Fruit fly (Drosophila melanogaster) whole organism, embryonic: ENCODE measurements around the gene CG15529.
A peak's percentile ranks its signal among the peaks of the same experiment; 100 is the strongest.

ENCODE experiments used
- Adf1 ChIP-seq: fragments of 200-800 bp; sonication (Bioruptor generic); IDR thresholded peaks from 2 replicates; pipeline ENCODE4 v1.3.6; 2022; ENCODE audit warnings: missing biosample characterization, missing genetic modification characterization
- Atf6 ChIP-seq: fragments of 200-800 bp; sonication (Bioruptor generic); IDR thresholded peaks from 2 replicates; pipeline ENCODE4 v1.3.6; 2022; ENCODE audit warnings: missing biosample characterization, missing genetic modification characterization
- CG10274 ChIP-seq: fragments of 200-800 bp; sonication (Bioruptor generic); optimal IDR thresholded peaks from 3 replicates; lab custom pipeline; 2017; ENCODE audit warnings: missing biosample characterization, mild to moderate bottlenecking, missing genetic modification characterization
- CG10543 ChIP-seq: fragments of 200-800 bp; sonication (Bioruptor generic); optimal IDR thresholded peaks from 3 replicates; lab custom pipeline; 2017; ENCODE audit warnings: missing biosample characterization, mild to moderate bottlenecking, missing genetic modification characterization, moderate library complexity
- CG15011 ChIP-seq: fragments of 200-800 bp; sonication (Bioruptor generic); optimal IDR thresholded peaks from 3 replicates; lab custom pipeline; 2018; ENCODE audit warnings: missing biosample characterization, mild to moderate bottlenecking, missing genetic modification characterization
- CG1603 ChIP-seq: fragments of 200-800 bp; sonication (Bioruptor generic); optimal IDR thresholded peaks from 2 replicates; lab custom pipeline; 2019; ENCODE audit warnings: missing biosample characterization, mild to moderate bottlenecking, missing genetic modification characterization, moderate library complexity
- CG17328 ChIP-seq: fragments of 200-800 bp; sonication (Bioruptor generic); IDR thresholded peaks from 2 replicates; pipeline ENCODE4 v1.3.6; 2022; ENCODE audit warnings: missing biosample characterization, missing genetic modification characterization
- CG17385 ChIP-seq: fragments of 200-800 bp; sonication (Bioruptor generic); optimal IDR thresholded peaks from 3 replicates; lab custom pipeline; 2018; ENCODE audit warnings: missing biosample characterization, mild to moderate bottlenecking, missing genetic modification characterization
- CG17802 ChIP-seq: fragments of 200-800 bp; sonication (Bioruptor generic); optimal IDR thresholded peaks from 2 replicates; lab custom pipeline; 2018; ENCODE audit warnings: missing biosample characterization, mild to moderate bottlenecking, missing genetic modification characterization, moderate library complexity
- CG18011 ChIP-seq: fragments of 200-800 bp; sonication (Bioruptor generic); optimal IDR thresholded peaks from 2 replicates; lab custom pipeline; 2017; ENCODE audit warnings: missing biosample characterization, missing genetic modification characterization, mild to moderate bottlenecking, moderate library complexity, missing genotype
- CG2678 ChIP-seq: fragments of 200-800 bp; sonication (Bioruptor generic); optimal IDR thresholded peaks from 3 replicates; lab custom pipeline; 2019; ENCODE audit warnings: missing biosample characterization, mild to moderate bottlenecking, missing genetic modification characterization, moderate library complexity
- CG3065 ChIP-seq: fragments of 200-800 bp; sonication (Bioruptor generic); optimal IDR thresholded peaks from 2 replicates; lab custom pipeline; 2016; ENCODE audit warnings: missing biosample characterization, missing genetic modification characterization
- CG32532 ChIP-seq: fragments of 200-800 bp; sonication (Bioruptor generic); IDR thresholded peaks from 2 replicates; pipeline ENCODE4 v1.3.6; 2022; ENCODE audit warnings: missing biosample characterization, missing genetic modification characterization
- CG3838 ChIP-seq: fragments of 200-800 bp; sonication (Bioruptor generic); optimal IDR thresholded peaks from 3 replicates; lab custom pipeline; 2016; ENCODE audit warnings: missing biosample characterization, missing genetic modification characterization
- CG3847 ChIP-seq: fragments of 200-800 bp; sonication (Bioruptor generic); IDR thresholded peaks from 2 replicates; pipeline ENCODE4 v1.3.6; 2022; ENCODE audit warnings: missing biosample characterization, missing genetic modification characterization
- CG5180 ChIP-seq: fragments of 200-800 bp; sonication (Bioruptor generic); optimal IDR thresholded peaks from 3 replicates; lab custom pipeline; 2017; ENCODE audit warnings: missing biosample characterization, missing genetic modification characterization, mild to moderate bottlenecking, moderate library complexity, missing genetic modification reagents
- CG6175 ChIP-seq: fragments of 200-800 bp; sonication (Bioruptor generic); IDR thresholded peaks from 3 replicates; pipeline ENCODE4 v1.3.6; 2022; ENCODE audit warnings: missing biosample characterization, missing genetic modification characterization
- CG7963 ChIP-seq: fragments of 200-800 bp; sonication (Bioruptor generic); IDR thresholded peaks from 3 replicates; pipeline ENCODE4 v1.3.6; 2022; ENCODE audit warnings: missing biosample characterization, missing genetic modification characterization; ENCODE audit not compliant: partially characterized antibody
- CG8924 ChIP-seq: fragments of 200-800 bp; optimal IDR thresholded peaks from 3 replicates; lab custom pipeline; 2019; ENCODE audit warnings: missing biosample characterization, mild to moderate bottlenecking, missing genetic modification characterization, moderate library complexity
- CG9876 ChIP-seq: fragments of 200-800 bp; sonication (Bioruptor generic); optimal IDR thresholded peaks from 2 replicates; lab custom pipeline; 2016; ENCODE audit warnings: missing biosample characterization, missing genetic modification characterization
- CG9932 ChIP-seq: fragments of 200-800 bp; sonication (Bioruptor generic); IDR thresholded peaks from 2 replicates; pipeline ENCODE4 v1.3.6; 2022; ENCODE audit warnings: missing biosample characterization, missing genetic modification characterization
- Camta ChIP-seq: fragments of 200-800 bp; sonication (Bioruptor generic); optimal IDR thresholded peaks from 2 replicates; lab custom pipeline; 2016; ENCODE audit warnings: missing biosample characterization, missing genetic modification characterization
- Chrac-16 ChIP-seq: fragments of 200-800 bp; sonication (Bioruptor generic); optimal IDR thresholded peaks from 3 replicates; lab custom pipeline; 2016; ENCODE audit warnings: missing biosample characterization, missing genetic modification characterization
- CrebB ChIP-seq: fragments of 200-800 bp; sonication (Bioruptor generic); optimal IDR thresholded peaks from 3 replicates; lab custom pipeline; 2018; ENCODE audit warnings: missing biosample characterization, mild to moderate bottlenecking, missing genetic modification characterization
- Dbx ChIP-seq: fragments of 200-800 bp; sonication (Bioruptor generic); IDR thresholded peaks from 3 replicates; pipeline ENCODE4 v1.3.6; 2022; ENCODE audit warnings: missing biosample characterization, missing genetic modification characterization
- Dip2 ChIP-seq: fragments of 200-800 bp; sonication (Bioruptor generic); IDR thresholded peaks from 2 replicates; pipeline ENCODE4 v1.3.6; 2022; ENCODE audit warnings: missing biosample characterization, missing genetic modification characterization
- Ets65A ChIP-seq: fragments of 200-800 bp; sonication (Bioruptor generic); peaks from one replicate; lab custom pipeline; 2016; ENCODE audit warnings: missing biosample characterization, missing genetic modification characterization
- Hmr ChIP-seq: fragments of 200-800 bp; sonication (Bioruptor generic); optimal IDR thresholded peaks from 3 replicates; lab custom pipeline; 2017; ENCODE audit warnings: mild to moderate bottlenecking, missing biosample characterization, missing genetic modification reagents, missing genetic modification characterization
- Hr3 ChIP-seq: fragments of 200-800 bp; sonication (Bioruptor generic); optimal IDR thresholded peaks from 3 replicates; lab custom pipeline; 2016; ENCODE audit warnings: missing biosample characterization, missing genetic modification characterization
- Max ChIP-seq: fragments of 200-800 bp; sonication (Bioruptor generic); optimal IDR thresholded peaks from 2 replicates; lab custom pipeline; 2016; ENCODE audit warnings: missing biosample characterization, mild to moderate bottlenecking, missing genetic modification characterization
- NC2α ChIP-seq: fragments of 200-800 bp; sonication (Bioruptor generic); optimal IDR thresholded peaks from 2 replicates; lab custom pipeline; 2016; ENCODE audit warnings: missing biosample characterization, missing genetic modification characterization
- NC2β ChIP-seq: fragments of 200-800 bp; sonication (Bioruptor generic); optimal IDR thresholded peaks from 2 replicates; lab custom pipeline; 2016; ENCODE audit warnings: missing biosample characterization, missing genetic modification characterization
- NK7.1 ChIP-seq: fragments of 200-800 bp; sonication (Bioruptor generic); optimal IDR thresholded peaks from 3 replicates; lab custom pipeline; 2016; ENCODE audit warnings: missing biosample characterization, missing genetic modification characterization
- Rx ChIP-seq: fragments of 200-800 bp; sonication (Bioruptor generic); IDR thresholded peaks from 2 replicates; pipeline ENCODE4 v1.3.6; 2022; ENCODE audit warnings: missing biosample characterization, missing genetic modification characterization
- Scr ChIP-seq: fragments of 200-800 bp; sonication (Bioruptor generic); IDR thresholded peaks from 2 replicates; pipeline ENCODE4 v1.3.6; 2022; ENCODE audit warnings: missing biosample characterization, missing genetic modification characterization; ENCODE audit not compliant: partially characterized antibody
- btn ChIP-seq: fragments of 200-800 bp; sonication (Bioruptor generic); optimal IDR thresholded peaks from 2 replicates; lab custom pipeline; 2016; ENCODE audit warnings: missing biosample characterization, missing genetic modification characterization
- cas ChIP-seq: fragments of 200-800 bp; sonication (Bioruptor generic); IDR thresholded peaks from 2 replicates; pipeline ENCODE4 v1.3.6; 2022; ENCODE audit warnings: missing biosample characterization, missing genetic modification characterization
- cg ChIP-seq: fragments of 200-800 bp; sonication (Bioruptor generic); optimal IDR thresholded peaks from 3 replicates; lab custom pipeline; 2019; ENCODE audit warnings: missing biosample characterization, mild to moderate bottlenecking, missing genetic modification characterization, moderate library complexity
- dmrt11E ChIP-seq: fragments of 200-800 bp; sonication (Bioruptor generic); optimal IDR thresholded peaks from 3 replicates; lab custom pipeline; 2018; ENCODE audit warnings: missing biosample characterization, mild to moderate bottlenecking, missing genetic modification characterization, moderate library complexity
- emc ChIP-seq: fragments of 200-800 bp; sonication (Bioruptor generic); optimal IDR thresholded peaks from 2 replicates; lab custom pipeline; 2016; ENCODE audit warnings: missing biosample characterization, missing genetic modification characterization
- jing ChIP-seq: fragments of 200-800 bp; sonication (Bioruptor generic); optimal IDR thresholded peaks from 2 replicates; lab custom pipeline; 2018; ENCODE audit warnings: missing biosample characterization, mild to moderate bottlenecking, missing genetic modification characterization
- jumu ChIP-seq: fragments of 200-800 bp; sonication (Bioruptor generic); optimal IDR thresholded peaks from 3 replicates; lab custom pipeline; 2016; ENCODE audit warnings: missing biosample characterization, missing genetic modification characterization
- otp ChIP-seq: fragments of 200-800 bp; sonication (Bioruptor generic); IDR thresholded peaks from 3 replicates; pipeline ENCODE4, ENCODE4 v1.3.6; 2022; ENCODE audit warnings: missing biosample characterization, missing genetic modification characterization
- phol ChIP-seq: fragments of 200-800 bp; sonication (Bioruptor generic); optimal IDR thresholded peaks from 3 replicates; lab custom pipeline; 2018; ENCODE audit warnings: missing biosample characterization, mild to moderate bottlenecking, missing genetic modification characterization, moderate library complexity
- sens-2 ChIP-seq: fragments of 200-800 bp; sonication (Bioruptor generic); IDR thresholded peaks from 2 replicates; pipeline ENCODE4 v1.3.6; 2022; ENCODE audit warnings: missing biosample characterization, missing genetic modification characterization
- sim ChIP-seq: fragments of 200-800 bp; sonication (Bioruptor generic); IDR thresholded peaks from 2 replicates; pipeline ENCODE4 v1.3.6; 2022; ENCODE audit warnings: missing biosample characterization, missing genetic modification characterization
- sima ChIP-seq: fragments of 200-800 bp; sonication (Bioruptor generic); optimal IDR thresholded peaks from 2 replicates; lab custom pipeline; 2016; ENCODE audit warnings: missing biosample characterization, missing genetic modification characterization
- ssp ChIP-seq: fragments of 200-800 bp; sonication (Bioruptor generic); IDR thresholded peaks from 2 replicates; pipeline ENCODE4 v1.3.6; 2022; ENCODE audit warnings: missing biosample characterization, missing genetic modification characterization
- sug ChIP-seq: fragments of 200-800 bp; optimal IDR thresholded peaks from 2 replicates; lab custom pipeline; 2019; ENCODE audit warnings: missing biosample characterization, mild to moderate bottlenecking, missing genetic modification characterization, moderate library complexity
- tap ChIP-seq: fragments of 200-800 bp; optimal IDR thresholded peaks from 3 replicates; lab custom pipeline; 2019; ENCODE audit warnings: missing biosample characterization, mild to moderate bottlenecking, missing genetic modification characterization, moderate library complexity
- tll ChIP-seq, 2 experiments: fragments of 200-800 bp in 1 of 2; fragments of >200 bp in 1 of 2; sonication (Bioruptor generic) in 1 of 2; optimal IDR thresholded peaks; 2 replicates each; lab custom pipeline; 2017 to 2019; ENCODE audit warnings: missing biosample characterization in 2 of 2, missing genetic modification characterization in 2 of 2, mild to moderate bottlenecking in 1 of 2, moderate library complexity in 1 of 2
- zf30C ChIP-seq: fragments of 200-800 bp; sonication (Bioruptor generic); optimal IDR thresholded peaks from 3 replicates; lab custom pipeline; 2018; ENCODE audit warnings: missing biosample characterization, mild to moderate bottlenecking, missing genetic modification characterization

Gene CG15529

dm6 chr3R:30191462-30191874 is 39.6 kb downstream of the CG15529 start (continued):
- TF ChIP-seq CG10543 (GFP tag; lab: Kevin White, UChicago): no peak
- TF ChIP-seq CG17385 (GFP tag; lab: Kevin White, UChicago): peak; percentile 51
- TF ChIP-seq cg (GFP tag; lab: Kevin White, UChicago): no peak
- TF ChIP-seq Scr (GFP tag; lab: Robert Waterston, UW): no peak
- TF ChIP-seq Adf1 (GFP tag; lab: Robert Waterston, UW): no peak
- TF ChIP-seq zf30C (GFP tag; lab: Kevin White, UChicago): no peak
- TF ChIP-seq CG5180 (GFP tag; lab: Kevin White, UChicago): no peak
- TF ChIP-seq CG7963 (GFP tag; lab: Robert Waterston, UW): no peak
- TF ChIP-seq phol (tag; lab: Kevin White, UChicago): peak; percentile 29
- TF ChIP-seq Rx: no peak
- no peak for TF ChIP-seq CG17802 (tag; lab: Kevin White, UChicago)
- no peak for TF ChIP-seq CG32532
- no peak for TF ChIP-seq sima (GFP tag; lab: Kevin White, UChicago)
- no peak for TF ChIP-seq Max (GFP tag; lab: Kevin White, UChicago)
- TF ChIP-seq CG8924 (tag; lab: Kevin White, UChicago): peak; percentile 12
- no peak for TF ChIP-seq CG18011 (GFP tag; lab: Kevin White, UChicago)
- TF ChIP-seq Ets65A: peak; percentile 97
- peak; percentile 32 for TF ChIP-seq Chrac-16
- TF ChIP-seq ssp (GFP tag; lab: Robert Waterston, UW): 0 out of 2 replicates have a peak, but pooled peaks have one; percentile 30
- TF ChIP-seq CG2678: peak; percentile 52
- no peak for TF ChIP-seq jing (GFP tag; lab: Kevin White, UChicago)
- TF ChIP-seq NC2β (GFP tag; lab: Kevin White, UChicago): no peak
- peak; percentile 32 for TF ChIP-seq Hr3 (GFP tag; lab: Kevin White, UChicago)
- peak; percentile 40 for TF ChIP-seq NK7.1 (GFP tag; lab: Kevin White, UChicago)
- no peak for TF ChIP-seq CG9876 (GFP tag; lab: Kevin White, UChicago)
- no peak for TF ChIP-seq Camta
- TF ChIP-seq CG6175 (GFP tag; lab: Robert Waterston, UW): no peak
- TF ChIP-seq otp (GFP tag; lab: Robert Waterston, UW): no peak
- peak; percentile 34 for TF ChIP-seq CG1603 (tag; lab: Kevin White, UChicago)
- TF ChIP-seq cas (GFP tag; lab: Robert Waterston, UW): no peak
- TF ChIP-seq CG15011 (GFP tag; lab: Kevin White, UChicago): no peak
- TF ChIP-seq btn (GFP tag; lab: Kevin White, UChicago): no peak
- TF ChIP-seq Atf6 (GFP tag; lab: Robert Waterston, UW): no peak
- TF ChIP-seq CG3847 (GFP tag; lab: Robert Waterston, UW): no peak
- TF ChIP-seq CG3065 (GFP tag; lab: Kevin White, UChicago): no peak
- no peak for TF ChIP-seq sens-2 (GFP tag; lab: Robert Waterston, UW)
- no peak for TF ChIP-seq CG10274 (GFP tag; lab: Kevin White, UChicago)
- 0 out of 2 replicates have a peak, but pooled peaks have one; percentile 1 for TF ChIP-seq CG9932
- TF ChIP-seq CrebB: no peak
- TF ChIP-seq sim: no peak
- TF ChIP-seq sug (tag; lab: Kevin White, UChicago): no peak
- TF ChIP-seq tap (tag; lab: Kevin White, UChicago): no peak
- no peak for TF ChIP-seq emc (GFP tag; lab: Kevin White, UChicago)
- no peak for TF ChIP-seq dmrt11E (tag; lab: Kevin White, UChicago)
- peak; percentile 36 for TF ChIP-seq Hmr (GFP tag; lab: Kevin White, UChicago)
- TF ChIP-seq tll (GFP tag; optimal IDR thresholded peaks at IDR 0.05; lab: Kevin White, UChicago): no peak
- no peak for TF ChIP-seq Dip2
- TF ChIP-seq jumu: peak; percentile 49
- TF ChIP-seq NC2α (GFP tag; lab: Kevin White, UChicago): no peak
- no peak for TF ChIP-seq CG17328 (GFP tag; lab: Robert Waterston, UW)
- TF ChIP-seq CG3838 (GFP tag; lab: Kevin White, UChicago): no peak
- TF ChIP-seq Dbx (GFP tag; lab: Robert Waterston, UW): no peak
